Fruit fly (Drosophila melanogaster) whole organism, embryonic: Measurements from ENCODE around the gene Syx13.

Source experiments
- ATbp ChIP-seq: fragments of 200-800 bp; sonication (Bioruptor generic); optimal IDR thresholded peaks from 2 replicates; lab custom pipeline; 2017; ENCODE audit warnings: missing biosample characterization, mild to moderate bottlenecking, missing genetic modification characterization, missing genetic modification reagents
- C15 ChIP-seq: fragments of 200-800 bp; sonication (Bioruptor generic); IDR thresholded peaks from 3 replicates; pipeline ENCODE4 v1.3.6; 2022; ENCODE audit warnings: missing biosample characterization, missing genetic modification characterization
- CG10321 ChIP-seq: fragments of 200-800 bp; sonication (Bioruptor generic); IDR thresholded peaks from 2 replicates; pipeline ENCODE4 v1.3.6; 2022; ENCODE audit warnings: missing biosample characterization, missing genetic modification characterization
- CG10959 ChIP-seq: fragments of 200-800 bp; sonication (Bioruptor generic); IDR thresholded peaks from 2 replicates; pipeline ENCODE4 v1.3.6; 2022; ENCODE audit warnings: missing biosample characterization, missing genetic modification characterization
- CG11085 ChIP-seq: fragments of 200-800 bp; sonication (Bioruptor generic); IDR thresholded peaks from 2 replicates; pipeline ENCODE4 v1.3.6; 2022; ENCODE audit warnings: missing biosample characterization, missing genetic modification characterization
- CG11398 ChIP-seq: fragments of 200-800 bp; sonication (Bioruptor generic); optimal IDR thresholded peaks from 2 replicates; lab custom pipeline; 2016; ENCODE audit warnings: missing biosample characterization, missing genetic modification characterization
- CG12299 ChIP-seq: fragments of 200-800 bp; sonication (Bioruptor generic); optimal IDR thresholded peaks from 2 replicates; lab custom pipeline; 2018; ENCODE audit warnings: missing biosample characterization, mild to moderate bottlenecking, missing genetic modification characterization
- CG12391 ChIP-seq: fragments of 200-800 bp; sonication (Bioruptor generic); optimal IDR thresholded peaks from 3 replicates; lab custom pipeline; 2018; ENCODE audit warnings: missing biosample characterization, mild to moderate bottlenecking, missing genetic modification characterization, moderate library complexity
- CG13624 ChIP-seq: fragments of 200-800 bp; sonication (Bioruptor generic); optimal IDR thresholded peaks from 2 replicates; lab custom pipeline; 2016; ENCODE audit warnings: missing biosample characterization, missing genetic modification characterization
- CG14710 ChIP-seq: fragments of 200-800 bp; sonication (Bioruptor generic); optimal IDR thresholded peaks from 3 replicates; lab custom pipeline; 2019; ENCODE audit warnings: missing biosample characterization, mild to moderate bottlenecking, missing genetic modification characterization, moderate library complexity
- CG17912 ChIP-seq: fragments of 200-800 bp; sonication (Bioruptor generic); optimal IDR thresholded peaks from 2 replicates; lab custom pipeline; 2018; ENCODE audit warnings: missing biosample characterization, mild to moderate bottlenecking, missing genetic modification characterization
- CG18011 ChIP-seq: fragments of 200-800 bp; sonication (Bioruptor generic); optimal IDR thresholded peaks from 2 replicates; lab custom pipeline; 2017; ENCODE audit warnings: missing biosample characterization, missing genetic modification characterization, mild to moderate bottlenecking, moderate library complexity, missing genotype
- CG18262 ChIP-seq: fragments of 200-800 bp; optimal IDR thresholded peaks from 3 replicates; lab custom pipeline; 2019; ENCODE audit warnings: missing biosample characterization, mild to moderate bottlenecking, missing genetic modification characterization, moderate library complexity
- CG18764 ChIP-seq: fragments of 200-800 bp; sonication (Bioruptor generic); optimal IDR thresholded peaks from 3 replicates; lab custom pipeline; 2016; ENCODE audit warnings: missing biosample characterization, missing genetic modification characterization
- CG33213 ChIP-seq: fragments of 200-800 bp; sonication (Bioruptor generic); optimal IDR thresholded peaks from 3 replicates; lab custom pipeline; 2016; ENCODE audit warnings: missing biosample characterization, missing genetic modification characterization
- CG3407 ChIP-seq: fragments of 200-800 bp; sonication (Bioruptor generic); optimal IDR thresholded peaks from 2 replicates; lab custom pipeline; 2018; ENCODE audit warnings: missing biosample characterization, mild to moderate bottlenecking, missing genetic modification characterization
- CG34376 ChIP-seq: fragments of 200-800 bp; sonication (Bioruptor generic); optimal IDR thresholded peaks from 2 replicates; lab custom pipeline; 2018; ENCODE audit warnings: missing biosample characterization, mild to moderate bottlenecking, missing genetic modification characterization
- CG3847 ChIP-seq: fragments of 200-800 bp; sonication (Bioruptor generic); IDR thresholded peaks from 2 replicates; pipeline ENCODE4 v1.3.6; 2022; ENCODE audit warnings: missing biosample characterization, missing genetic modification characterization
- CG4730 ChIP-seq: fragments of 200-800 bp; sonication (Bioruptor generic); IDR thresholded peaks from 2 replicates; pipeline ENCODE4 v1.3.6; 2022; ENCODE audit warnings: missing biosample characterization, missing genetic modification characterization
- CG5180 ChIP-seq: fragments of 200-800 bp; sonication (Bioruptor generic); optimal IDR thresholded peaks from 3 replicates; lab custom pipeline; 2017; ENCODE audit warnings: missing biosample characterization, missing genetic modification characterization, mild to moderate bottlenecking, moderate library complexity, missing genetic modification reagents
- CG5953 ChIP-seq: fragments of 200-800 bp; sonication (Bioruptor generic); IDR thresholded peaks from 2 replicates; pipeline ENCODE4 v1.3.6; 2022; ENCODE audit warnings: missing biosample characterization, missing genetic modification characterization
- CG7271 ChIP-seq: fragments of 200-800 bp; sonication (Bioruptor generic); optimal IDR thresholded peaks from 2 replicates; lab custom pipeline; 2018; ENCODE audit warnings: missing biosample characterization, mild to moderate bottlenecking, missing genetic modification characterization, moderate library complexity
- CG7786 ChIP-seq: fragments of 200-800 bp; sonication (Bioruptor generic); optimal IDR thresholded peaks from 2 replicates; lab custom pipeline; 2016; ENCODE audit warnings: missing biosample characterization, missing genetic modification characterization
- CG8944 ChIP-seq: fragments of 200-800 bp; sonication (Bioruptor generic); optimal IDR thresholded peaks from 3 replicates; lab custom pipeline; 2016; ENCODE audit warnings: missing biosample characterization, missing genetic modification characterization
- CG9932 ChIP-seq: fragments of 200-800 bp; sonication (Bioruptor generic); IDR thresholded peaks from 2 replicates; pipeline ENCODE4 v1.3.6; 2022; ENCODE audit warnings: missing biosample characterization, missing genetic modification characterization
- Camta ChIP-seq: fragments of 200-800 bp; sonication (Bioruptor generic); optimal IDR thresholded peaks from 2 replicates; lab custom pipeline; 2016; ENCODE audit warnings: missing biosample characterization, missing genetic modification characterization
- D ChIP-seq, 2 experiments: fragments of 200-800 bp in 1 of 2; fragments of >200 bp in 1 of 2; sonication (Bioruptor generic) in 1 of 2; optimal IDR thresholded peaks; 2 replicates in 1 of 2; 3 replicates in 1 of 2; lab custom pipeline; 2017; ENCODE audit warnings: mild to moderate bottlenecking in 1 of 2, missing biosample characterization in 1 of 2, missing genetic modification characterization in 1 of 2, missing genetic modification reagents in 1 of 2
- Deaf1 ChIP-seq: fragments of 200-800 bp; optimal IDR thresholded peaks from 3 replicates; lab custom pipeline; 2019; ENCODE audit warnings: missing biosample characterization, mild to moderate bottlenecking, missing genetic modification characterization, moderate library complexity
- Dp ChIP-seq: fragments of 200-800 bp; sonication (Bioruptor generic); optimal IDR thresholded peaks from 2 replicates; lab custom pipeline; 2018; ENCODE audit warnings: missing biosample characterization, mild to moderate bottlenecking, missing genetic modification characterization, moderate library complexity
- E2f2 ChIP-seq: fragments of 200-800 bp; sonication (Bioruptor generic); IDR thresholded peaks from 2 replicates; pipeline ENCODE4 v1.3.6; 2022; ENCODE audit warnings: missing biosample characterization, missing genetic modification characterization
- Fer2 ChIP-seq: fragments of 200-800 bp; sonication (Bioruptor generic); optimal IDR thresholded peaks from 2 replicates; lab custom pipeline; 2018; ENCODE audit warnings: missing biosample characterization, mild to moderate bottlenecking, missing genetic modification characterization, moderate library complexity
- HHEX ChIP-seq: fragments of 200-800 bp; sonication (Bioruptor generic); optimal IDR thresholded peaks from 3 replicates; lab custom pipeline; 2017; ENCODE audit warnings: missing biosample characterization, mild to moderate bottlenecking, missing genetic modification characterization, missing genetic modification reagents
- Lim3 ChIP-seq: fragments of 200-800 bp; sonication (Bioruptor generic); IDR thresholded peaks from 2 replicates; pipeline ENCODE4 v1.3.6; 2022; ENCODE audit warnings: missing biosample characterization, missing genetic modification characterization
- MTF-1 ChIP-seq: fragments of 200-800 bp; sonication (Bioruptor generic); optimal IDR thresholded peaks from 2 replicates; lab custom pipeline; 2018; ENCODE audit warnings: missing biosample characterization, mild to moderate bottlenecking, missing genetic modification characterization, borderline replicate concordance
- Poxn ChIP-seq: fragments of 200-800 bp; sonication (Bioruptor generic); IDR thresholded peaks from 2 replicates; pipeline ENCODE4 v1.3.6; 2022; ENCODE audit warnings: missing biosample characterization, missing genetic modification characterization
- Taf1 ChIP-seq: fragments of 200-800 bp; sonication (Bioruptor generic); IDR thresholded peaks from 2 replicates; pipeline ENCODE4 v1.3.6; 2022; ENCODE audit warnings: missing biosample characterization, missing genetic modification characterization
- Trl ChIP-seq, 3 experiments: fragments of >200 bp in 2 of 3; fragments of 200-800 bp in 1 of 3; sonication (Bioruptor generic) in 1 of 3; optimal IDR thresholded peaks; 2 replicates in 1 of 3; 3 replicates in 2 of 3; lab custom pipeline; 2016 to 2017; ENCODE audit warnings: missing biosample characterization in 1 of 3, missing genetic modification characterization in 1 of 3
- ab ChIP-seq: fragments of 200-800 bp; sonication (Bioruptor generic); optimal IDR thresholded peaks from 2 replicates; lab custom pipeline; 2016; ENCODE audit warnings: missing biosample characterization, missing genetic modification characterization
- chm ChIP-seq: fragments of 200-800 bp; sonication (Bioruptor generic); IDR thresholded peaks from 2 replicates; pipeline ENCODE4 v1.3.6; 2022; ENCODE audit warnings: missing biosample characterization, missing genetic modification characterization
- chn ChIP-seq: fragments of 200-800 bp; sonication (Bioruptor generic); optimal IDR thresholded peaks from 2 replicates; lab custom pipeline; 2016; ENCODE audit warnings: missing biosample characterization, missing genetic modification characterization
- dpn ChIP-seq, 2 experiments: fragments of 200-800 bp; sonication (Bioruptor generic); optimal IDR thresholded peaks; 3 replicates each; lab custom pipeline; 2016; ENCODE audit warnings: missing biosample characterization in 2 of 2, missing genetic modification characterization in 2 of 2
- gsb-n ChIP-seq: fragments of 200-800 bp; sonication (Bioruptor generic); optimal IDR thresholded peaks from 3 replicates; lab custom pipeline; 2018; ENCODE audit warnings: missing biosample characterization, mild to moderate bottlenecking, missing genetic modification characterization
- jing ChIP-seq: fragments of 200-800 bp; sonication (Bioruptor generic); optimal IDR thresholded peaks from 2 replicates; lab custom pipeline; 2018; ENCODE audit warnings: missing biosample characterization, mild to moderate bottlenecking, missing genetic modification characterization
- klu ChIP-seq: fragments of 200-800 bp; sonication (Bioruptor generic); IDR thresholded peaks from 2 replicates; pipeline ENCODE4 v1.3.6; 2022; ENCODE audit warnings: missing biosample characterization, missing genetic modification characterization
- org-1 ChIP-seq: fragments of 200-800 bp; sonication (Bioruptor generic); optimal IDR thresholded peaks from 2 replicates; lab custom pipeline; 2017; ENCODE audit warnings: missing biosample characterization, missing genetic modification characterization
- row ChIP-seq: fragments of 200-800 bp; sonication (Bioruptor generic); IDR thresholded peaks from 3 replicates; pipeline ENCODE4 v1.3.6; 2022; ENCODE audit warnings: missing biosample characterization, missing genetic modification characterization
- scrt ChIP-seq: fragments of 200-800 bp; sonication (Bioruptor generic); optimal IDR thresholded peaks from 2 replicates; lab custom pipeline; 2018; ENCODE audit warnings: missing biosample characterization, mild to moderate bottlenecking, missing genetic modification characterization, moderate library complexity
- toy ChIP-seq: fragments of 200-800 bp; sonication (Bioruptor generic); IDR thresholded peaks from 2 replicates; pipeline ENCODE4 v1.3.6; 2022; ENCODE audit warnings: missing biosample characterization, missing genetic modification characterization
- trem ChIP-seq: fragments of 200-800 bp; optimal IDR thresholded peaks from 3 replicates; lab custom pipeline; 2019; ENCODE audit warnings: missing biosample characterization, mild to moderate bottlenecking, missing genetic modification characterization, moderate library complexity
- tx ChIP-seq: fragments of 200-800 bp; sonication (Bioruptor generic); optimal IDR thresholded peaks from 2 replicates; lab custom pipeline; 2016; ENCODE audit warnings: missing biosample characterization, missing genetic modification characterization
- wdn ChIP-seq: fragments of 200-800 bp; sonication (Bioruptor generic); IDR thresholded peaks from 2 replicates; pipeline ENCODE4 v1.3.6; 2022; ENCODE audit warnings: missing biosample characterization, missing genetic modification characterization
- zfh2 ChIP-seq: fragments of 200-800 bp; sonication (Bioruptor generic); optimal IDR thresholded peaks from 2 replicates; lab custom pipeline; 2016; ENCODE audit warnings: missing biosample characterization, missing genetic modification characterization

Syx13 gene

DNA sequence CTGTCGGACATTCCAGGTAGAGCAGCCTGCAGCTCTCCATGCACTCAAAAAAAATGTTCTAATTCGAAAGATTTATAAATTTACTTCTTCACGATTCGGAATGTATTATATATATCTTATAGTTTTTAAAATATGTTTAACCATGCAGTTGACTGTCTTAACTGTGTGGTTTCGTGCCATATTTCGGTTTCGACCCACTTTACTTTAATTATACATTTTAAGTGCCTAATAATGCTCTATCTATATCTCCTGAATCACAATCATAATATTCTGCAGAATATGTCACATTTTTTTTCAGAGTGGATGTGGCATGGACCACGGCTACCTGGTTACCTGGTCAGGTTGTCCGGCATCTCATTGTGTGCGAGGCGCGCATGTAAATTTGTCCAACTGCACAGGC, 5.4 kb downstream of the Syx13 start (continued):
- no peak for TF ChIP-seq Lim3 (GFP tag; lab: Robert Waterston, UW)
- no peak for TF ChIP-seq D (optimal IDR thresholded peaks at IDR 0.05; lab: Kevin White, UChicago)
- peak; percentile 4 for TF ChIP-seq D (GFP tag; optimal IDR thresholded peaks at IDR 0.05; lab: Kevin White, UChicago)
- TF ChIP-seq CG18262 (tag; lab: Kevin White, UChicago) = peak; percentile 49
- no peak for TF ChIP-seq tx (GFP tag; lab: Kevin White, UChicago)
- peak; percentile 3 for TF ChIP-seq CG7271
- no peak for TF ChIP-seq CG11398 (GFP tag; lab: Kevin White, UChicago)
- TF ChIP-seq HHEX (GFP tag; lab: Kevin White, UChicago) = no peak
- no peak for TF ChIP-seq CG9932
- TF ChIP-seq wdn (GFP tag; lab: Robert Waterston, UW) = no peak
- TF ChIP-seq CG8944 (GFP tag; lab: Kevin White, UChicago) = no peak
- TF ChIP-seq C15 (GFP tag; lab: Robert Waterston, UW) = no peak
- TF ChIP-seq CG3847 (GFP tag; lab: Robert Waterston, UW) = no peak
- TF ChIP-seq CG18764 (GFP tag; lab: Kevin White, UChicago) = no peak
- TF ChIP-seq jing (GFP tag; lab: Kevin White, UChicago) = no peak
- TF ChIP-seq chm = peak; percentile 14; the same call in 1 of the 2 replicates
- TF ChIP-seq gsb-n = no peak
- TF ChIP-seq dpn (GFP tag; optimal IDR thresholded peaks at IDR 0.05; lab: Kevin White, UChicago) = no peak
- peak; percentile 3 for TF ChIP-seq trem (tag; lab: Kevin White, UChicago)
- no peak for TF ChIP-seq CG5953 (GFP tag; lab: Robert Waterston, UW)
- TF ChIP-seq Deaf1 (tag; lab: Kevin White, UChicago) = no peak
- TF ChIP-seq Poxn (GFP tag; lab: Robert Waterston, UW) = no peak
- TF ChIP-seq CG12299 (tag; lab: Kevin White, UChicago) = no peak
- TF ChIP-seq ATbp = no peak
- TF ChIP-seq CG14710 (tag; lab: Kevin White, UChicago) = peak; percentile 56
- no peak for TF ChIP-seq Trl (optimal IDR thresholded peaks at IDR 0.05; lab: Kevin White, UChicago)
- TF ChIP-seq Trl (GFP tag; optimal IDR thresholded peaks at IDR 0.05; lab: Kevin White, UChicago) = no peak
- no peak for TF ChIP-seq CG34376
- no peak for TF ChIP-seq ab (GFP tag; lab: Kevin White, UChicago)
- no peak for TF ChIP-seq toy
- no peak for TF ChIP-seq CG33213 (GFP tag; lab: Kevin White, UChicago)
- no peak for TF ChIP-seq E2f2 (GFP tag; lab: Robert Waterston, UW)
- no peak for TF ChIP-seq Dp (GFP tag; lab: Kevin White, UChicago)
- no peak for TF ChIP-seq klu (GFP tag; lab: Robert Waterston, UW)
- no peak for TF ChIP-seq Taf1 (GFP tag; lab: Robert Waterston, UW)
- no peak for TF ChIP-seq CG4730 (GFP tag; lab: Robert Waterston, UW)
- TF ChIP-seq CG10959 (GFP tag; lab: Robert Waterston, UW) = no peak
- TF ChIP-seq org-1 (GFP tag; lab: Kevin White, UChicago) = no peak
- TF ChIP-seq zfh2 = no peak
- peak; percentile 14 for TF ChIP-seq CG12391
- TF ChIP-seq CG10321 = no peak
- no peak for TF ChIP-seq CG18011
- no peak for TF ChIP-seq Fer2
- TF ChIP-seq CG13624 = no peak
- no peak for TF ChIP-seq row (GFP tag; lab: Robert Waterston, UW)
- TF ChIP-seq CG5180 (GFP tag; lab: Kevin White, UChicago) = no peak
- no peak for TF ChIP-seq scrt (GFP tag; lab: Kevin White, UChicago)
- TF ChIP-seq CG17912 = no peak
- no peak for TF ChIP-seq CG3407 (GFP tag; lab: Kevin White, UChicago)
- TF ChIP-seq CG7786 (GFP tag; lab: Kevin White, UChicago) = no peak
- TF ChIP-seq chn (GFP tag; lab: Kevin White, UChicago) = no peak
- no peak for TF ChIP-seq Camta (GFP tag; lab: Kevin White, UChicago)
- no peak for TF ChIP-seq MTF-1 (GFP tag; lab: Kevin White, UChicago)
- TF ChIP-seq CG11085 (GFP tag; lab: Robert Waterston, UW) = no peak
